Worm (Caenorhabditis elegans) whole organism, L4/young adult: ENCODE measurements around the gene C47E12.11.

Experiments
- W03F9.2 ChIP-seq: fragments of 150-350 bp; optimal IDR thresholded peaks from 2 replicates; lab custom pipeline; 2014; ENCODE audit warnings: missing biosample characterization, missing genetic modification characterization
- dao-5 ChIP-seq: sonication (generic microtip); optimal IDR thresholded peaks from 2 replicates; lab custom pipeline; 2016; ENCODE audit warnings: missing genotype, missing genetic modification characterization, moderate library complexity, missing compliant biosample characterization
- him-1 ChIP-seq: sonication (generic microtip); optimal IDR thresholded peaks from 2 replicates; lab custom pipeline; 2016; ENCODE audit warnings: missing genotype, missing genetic modification reagents, missing genetic modification characterization, missing compliant biosample characterization

DNA sequence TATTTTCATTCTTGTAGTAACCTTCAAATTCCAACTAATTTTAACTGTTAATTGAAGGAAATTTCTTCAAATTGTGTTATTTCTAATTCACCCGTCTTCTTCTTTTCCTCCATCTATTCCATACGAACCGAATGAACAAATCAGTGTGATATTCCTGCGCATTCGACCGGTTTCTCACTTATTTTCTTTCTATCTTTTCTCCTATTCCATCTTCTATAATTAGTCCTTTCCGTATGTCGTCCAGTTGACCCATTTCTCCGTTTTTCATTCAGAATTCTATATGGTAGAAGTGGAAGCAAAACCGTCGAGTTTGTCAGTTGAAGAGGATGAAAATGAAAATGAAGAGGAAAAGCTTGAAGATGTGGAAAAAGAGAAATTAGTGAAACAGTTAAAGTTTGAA, 40.3 kb downstream of the C47E12.11 start, which contains the start of gene magu-4:
- TF ChIP-seq him-1 (no peak), dao-5 (tag; lab: Kevin White, UChicago) (no peak), W03F9.2 (tag; lab: Kevin White, UChicago) (no peak)
